Fruit fly (Drosophila melanogaster) whole organism, wandering third instar larva: ENCODE measurements around the gene Pten.

Experiments
- CrebA ChIP-seq: fragments of 200-800 bp; sonication (Bioruptor generic); optimal IDR thresholded peaks from 2 replicates; lab custom pipeline; 2016; ENCODE audit warnings: missing biosample characterization, mild to moderate bottlenecking, missing genetic modification characterization, borderline replicate concordance
- br ChIP-seq: fragments of 200-800 bp; sonication (Bioruptor generic); optimal IDR thresholded peaks from 2 replicates; lab custom pipeline; 2016; ENCODE audit warnings: missing biosample characterization, missing genetic modification characterization
- pan ChIP-seq: fragments of >200 bp; optimal IDR thresholded peaks from 2 replicates; lab custom pipeline; 2017

dm6 chr2L:10255725-10256158, 5.1 kb downstream of the Pten start, which contains the start of gene CG5676:
- TF ChIP-seq br (no peak), pan (lab: Kevin White, UChicago) (no peak), CrebA (GFP tag; lab: Kevin White, UChicago) (no peak)
